Worm (Caenorhabditis elegans) whole organism, young adult: ENCODE data around the gene cyp-35C1.

Source experiments
- fkh-3 ChIP-seq: sonication (generic microtip); optimal IDR thresholded peaks from 2 replicates; lab custom pipeline; 2016; ENCODE audit warnings: mild to moderate bottlenecking, missing genetic modification characterization, missing compliant biosample characterization
- lin-35 ChIP-seq, 3 experiments: fragments of 150-350 bp in 2 of 3; sonication (generic microtip) in 1 of 3; optimal IDR thresholded peaks; 2 replicates each; lab custom pipeline; 2014 to 2018; ENCODE audit warnings: missing biosample characterization in 3 of 3, missing genetic modification characterization in 3 of 3, missing genetic modification reagents in 3 of 3
- lin-54 ChIP-seq: fragments of 200-800 bp; sonication (Bioruptor generic); optimal IDR thresholded peaks from 2 replicates; lab custom pipeline; 2018; ENCODE audit warnings: mild to moderate bottlenecking, missing genetic modification characterization, missing compliant biosample characterization
- mcd-1 ChIP-seq: fragments of 200-800 bp; sonication (Bioruptor generic); IDR thresholded peaks from 2 replicates; pipeline ENCODE4 v1.3.6; 2022; ENCODE audit warnings: missing genetic modification reagents, missing genetic modification characterization, missing compliant biosample characterization
- pha-4 ChIP-seq: fragments of 150-350 bp; sonication (generic microtip); optimal IDR thresholded peaks from 2 replicates; lab custom pipeline; 2014; ENCODE audit warnings: missing biosample characterization, missing genetic modification reagents, missing genetic modification characterization
- snpc-4 ChIP-seq, 5 experiments: fragments of 150-350 bp in 1 of 5; sonication (generic microtip) in 4 of 5; optimal IDR thresholded peaks; 2 replicates each; lab custom pipeline; 2014 to 2018; ENCODE audit warnings: missing genetic modification characterization in 5 of 5, missing biosample characterization in 3 of 5, antibody characterized with exemption in 2 of 5, mild to moderate bottlenecking in 2 of 5, missing compliant biosample characterization in 2 of 5, missing genotype in 2 of 5, moderate library complexity in 2 of 5, missing genetic modification reagents in 1 of 5

DNA sequence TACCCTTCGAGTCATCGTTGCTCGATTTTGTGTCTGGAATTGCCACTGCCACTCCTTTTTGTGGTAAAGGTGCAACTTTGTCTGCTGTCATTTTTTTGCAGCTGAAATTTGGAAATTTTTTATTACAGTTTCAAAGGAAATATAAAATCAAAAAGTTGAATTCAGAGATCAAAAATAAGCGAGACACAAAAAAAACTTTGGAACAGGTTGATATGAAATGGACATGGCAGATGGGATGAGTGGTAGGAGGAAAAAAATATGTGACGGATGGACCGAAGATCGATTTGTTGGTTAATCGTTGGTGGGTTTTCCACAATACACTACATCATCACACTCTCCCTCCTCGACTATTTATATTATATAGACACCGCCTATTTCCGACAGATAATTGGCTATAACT, 36.3 kb upstream of the cyp-35C1 start, which contains the start of gene R10D12.1:
- no peak for TF ChIP-seq lin-54 (GFP tag; lab: Kevin White, UChicago)
- no peak for TF ChIP-seq fkh-3
- TF ChIP-seq pha-4 (tag; lab: Kevin White, UChicago): no peak
- no peak for TF ChIP-seq lin-35 (GFP tag; optimal IDR thresholded peaks at IDR 0.05; lab: Kevin White, UChicago)
- no peak for TF ChIP-seq snpc-4 (GFP tag; optimal IDR thresholded peaks at IDR 0.05; lab: Kevin White, UChicago)
- no peak for TF ChIP-seq snpc-4 (tag; optimal IDR thresholded peaks at IDR 0.05; lab: Kevin White, UChicago)
- TF ChIP-seq mcd-1 (GFP tag; lab: Robert Waterston, UW): no peak
